Fruit fly (Drosophila melanogaster) whole organism, embryonic: ENCODE measurements around the gene Npc2f.

Source experiments
- Bteb2 ChIP-seq: fragments of 200-800 bp; sonication (Bioruptor generic); optimal IDR thresholded peaks from 2 replicates; lab custom pipeline; 2016; ENCODE audit warnings: missing biosample characterization, missing genetic modification characterization
- CG1024 ChIP-seq: fragments of 200-800 bp; sonication (Bioruptor generic); IDR thresholded peaks from 2 replicates; pipeline ENCODE4 v1.3.6; 2022; ENCODE audit warnings: missing biosample characterization, missing genetic modification characterization
- CG10654 ChIP-seq: fragments of 200-800 bp; sonication (Bioruptor generic); optimal IDR thresholded peaks from 2 replicates; lab custom pipeline; 2016; ENCODE audit warnings: missing biosample characterization, missing genetic modification characterization
- CG12155 ChIP-seq: fragments of 200-800 bp; sonication (Bioruptor generic); optimal IDR thresholded peaks from 3 replicates; lab custom pipeline; 2016; ENCODE audit warnings: missing biosample characterization, missing genetic modification characterization
- CG12236 ChIP-seq: fragments of 200-800 bp; sonication (Bioruptor generic); optimal IDR thresholded peaks from 2 replicates; lab custom pipeline; 2016; ENCODE audit warnings: missing biosample characterization, missing genetic modification characterization
- CG12769 ChIP-seq: fragments of 200-800 bp; sonication (Bioruptor generic); optimal IDR thresholded peaks from 2 replicates; lab custom pipeline; 2019; ENCODE audit warnings: missing biosample characterization, mild to moderate bottlenecking, missing genetic modification characterization, moderate library complexity
- CG15479 ChIP-seq: fragments of 200-800 bp; sonication (Bioruptor generic); optimal IDR thresholded peaks from 3 replicates; lab custom pipeline; 2019; ENCODE audit warnings: missing biosample characterization, mild to moderate bottlenecking, missing genetic modification characterization, moderate library complexity
- CG16815 ChIP-seq: fragments of 200-800 bp; sonication (Bioruptor generic); optimal IDR thresholded peaks from 3 replicates; lab custom pipeline; 2017; ENCODE audit warnings: missing biosample characterization, mild to moderate bottlenecking, missing genetic modification characterization
- CG17359 ChIP-seq: fragments of 200-800 bp; sonication (Bioruptor generic); optimal IDR thresholded peaks from 3 replicates; lab custom pipeline; 2018; ENCODE audit warnings: missing biosample characterization, mild to moderate bottlenecking, missing genetic modification characterization, moderate library complexity
- CG17612 ChIP-seq: fragments of 200-800 bp; sonication (Bioruptor generic); IDR thresholded peaks from 2 replicates; pipeline ENCODE4 v1.3.6; 2022; ENCODE audit warnings: missing biosample characterization, missing genetic modification characterization
- CG17912 ChIP-seq: fragments of 200-800 bp; sonication (Bioruptor generic); optimal IDR thresholded peaks from 2 replicates; lab custom pipeline; 2018; ENCODE audit warnings: missing biosample characterization, mild to moderate bottlenecking, missing genetic modification characterization
- CG18619 ChIP-seq: fragments of 200-800 bp; sonication (Bioruptor generic); optimal IDR thresholded peaks from 3 replicates; lab custom pipeline; 2017; ENCODE audit warnings: missing biosample characterization, mild to moderate bottlenecking, missing genetic modification characterization
- CG32532 ChIP-seq: fragments of 200-800 bp; sonication (Bioruptor generic); IDR thresholded peaks from 2 replicates; pipeline ENCODE4 v1.3.6; 2022; ENCODE audit warnings: missing biosample characterization, missing genetic modification characterization
- CG34422 ChIP-seq: fragments of 200-800 bp; sonication (Bioruptor generic); IDR thresholded peaks from 3 replicates; pipeline ENCODE4 v1.3.6; 2022; ENCODE audit warnings: missing biosample characterization, missing genetic modification characterization
- CG3847 ChIP-seq: fragments of 200-800 bp; sonication (Bioruptor generic); IDR thresholded peaks from 2 replicates; pipeline ENCODE4 v1.3.6; 2022; ENCODE audit warnings: missing biosample characterization, missing genetic modification characterization
- CG4282 ChIP-seq: fragments of 200-800 bp; sonication (Bioruptor generic); optimal IDR thresholded peaks from 2 replicates; lab custom pipeline; 2016; ENCODE audit warnings: missing biosample characterization, missing genetic modification characterization
- CG4328 ChIP-seq: fragments of 200-800 bp; sonication (Bioruptor generic); optimal IDR thresholded peaks from 3 replicates; lab custom pipeline; 2017; ENCODE audit warnings: missing biosample characterization, missing genetic modification reagents, missing genetic modification characterization
- CG4854 ChIP-seq: fragments of 200-800 bp; sonication (Bioruptor generic); optimal IDR thresholded peaks from 2 replicates; lab custom pipeline; 2016; ENCODE audit warnings: missing biosample characterization, missing genetic modification characterization, inconsistent platforms
- CG6175 ChIP-seq: fragments of 200-800 bp; sonication (Bioruptor generic); IDR thresholded peaks from 3 replicates; pipeline ENCODE4 v1.3.6; 2022; ENCODE audit warnings: missing biosample characterization, missing genetic modification characterization
- CG8924 ChIP-seq: fragments of 200-800 bp; optimal IDR thresholded peaks from 3 replicates; lab custom pipeline; 2019; ENCODE audit warnings: missing biosample characterization, mild to moderate bottlenecking, missing genetic modification characterization, moderate library complexity
- CG9817 ChIP-seq: fragments of 200-800 bp; sonication (Bioruptor generic); optimal IDR thresholded peaks from 2 replicates; lab custom pipeline; 2018; ENCODE audit warnings: missing biosample characterization, mild to moderate bottlenecking, missing genetic modification characterization, moderate library complexity
- D19B ChIP-seq: fragments of 200-800 bp; sonication (Bioruptor generic); optimal IDR thresholded peaks from 2 replicates; lab custom pipeline; 2017; ENCODE audit warnings: missing biosample characterization, mild to moderate bottlenecking, missing genetic modification characterization
- H2.0 ChIP-seq: fragments of 200-800 bp; sonication (Bioruptor generic); IDR thresholded peaks from 2 replicates; pipeline ENCODE4 v1.3.6; 2022; ENCODE audit warnings: missing biosample characterization, missing genetic modification characterization
- HLH3B ChIP-seq: fragments of 200-800 bp; sonication (Bioruptor generic); IDR thresholded peaks from 2 replicates; pipeline ENCODE4 v1.3.6; 2022; ENCODE audit warnings: missing biosample characterization, missing genetic modification characterization
- Hmr ChIP-seq: fragments of 200-800 bp; sonication (Bioruptor generic); optimal IDR thresholded peaks from 3 replicates; lab custom pipeline; 2017; ENCODE audit warnings: mild to moderate bottlenecking, missing biosample characterization, missing genetic modification reagents, missing genetic modification characterization
- Oaz ChIP-seq: fragments of 200-800 bp; sonication (Bioruptor generic); IDR thresholded peaks from 2 replicates; pipeline ENCODE4 v1.3.6; 2022; ENCODE audit warnings: missing biosample characterization, missing genetic modification characterization
- Poxn ChIP-seq: fragments of 200-800 bp; sonication (Bioruptor generic); IDR thresholded peaks from 2 replicates; pipeline ENCODE4 v1.3.6; 2022; ENCODE audit warnings: missing biosample characterization, missing genetic modification characterization
- Stat92E ChIP-seq, 3 experiments: fragments of >200 bp in 2 of 3; fragments of 200-800 bp in 1 of 3; sonication (Bioruptor generic) in 1 of 3; optimal IDR thresholded peaks; 2 replicates each; lab custom pipeline; 2017 to 2019; ENCODE audit warnings: missing biosample characterization in 3 of 3, missing genetic modification characterization in 3 of 3, mild to moderate bottlenecking in 1 of 3, moderate library complexity in 1 of 3
- Vsx1 ChIP-seq: fragments of 200-800 bp; sonication (Bioruptor generic); optimal IDR thresholded peaks from 2 replicates; lab custom pipeline; 2017; ENCODE audit warnings: missing biosample characterization, mild to moderate bottlenecking, missing genetic modification characterization, missing genetic modification reagents
- ab ChIP-seq: fragments of 200-800 bp; sonication (Bioruptor generic); optimal IDR thresholded peaks from 2 replicates; lab custom pipeline; 2016; ENCODE audit warnings: missing biosample characterization, missing genetic modification characterization
- ara ChIP-seq: fragments of 200-800 bp; sonication (Bioruptor generic); IDR thresholded peaks from 2 replicates; pipeline ENCODE4 v1.3.6; 2022; ENCODE audit warnings: missing biosample characterization, missing genetic modification characterization
- br ChIP-seq: fragments of >200 bp; optimal IDR thresholded peaks from 2 replicates; lab custom pipeline; 2017
- btn ChIP-seq: fragments of 200-800 bp; sonication (Bioruptor generic); optimal IDR thresholded peaks from 2 replicates; lab custom pipeline; 2016; ENCODE audit warnings: missing biosample characterization, missing genetic modification characterization
- croc ChIP-seq: fragments of 200-800 bp; sonication (Bioruptor generic); conservative IDR thresholded peaks from 3 replicates; pipeline ENCODE4 v1.3.6; 2022; ENCODE audit warnings: missing biosample characterization, missing genetic modification characterization
- crol ChIP-seq: fragments of 200-800 bp; sonication (Bioruptor generic); IDR thresholded peaks from 2 replicates; pipeline ENCODE4 v1.3.6; 2022; ENCODE audit warnings: missing biosample characterization, missing genetic modification characterization
- dati ChIP-seq: fragments of 200-800 bp; sonication (Bioruptor generic); IDR thresholded peaks from 2 replicates; pipeline ENCODE4 v1.3.6; 2022; ENCODE audit warnings: missing biosample characterization, missing genetic modification characterization
- dimm ChIP-seq: fragments of 200-800 bp; sonication (Bioruptor generic); IDR thresholded peaks from 2 replicates; pipeline ENCODE4 v1.3.6; 2022; ENCODE audit warnings: missing biosample characterization, missing genetic modification characterization
- disco-r ChIP-seq: fragments of 200-800 bp; sonication (Bioruptor generic); optimal IDR thresholded peaks from 2 replicates; lab custom pipeline; 2016; ENCODE audit warnings: missing biosample characterization, missing genetic modification characterization
- emc ChIP-seq: fragments of 200-800 bp; sonication (Bioruptor generic); optimal IDR thresholded peaks from 2 replicates; lab custom pipeline; 2016; ENCODE audit warnings: missing biosample characterization, missing genetic modification characterization
- en ChIP-seq: fragments of 200-800 bp; sonication (Bioruptor generic); optimal IDR thresholded peaks from 2 replicates; lab custom pipeline; 2016; ENCODE audit warnings: missing biosample characterization, missing genetic modification characterization
- ewg ChIP-seq: fragments of 200-800 bp; sonication (Bioruptor generic); optimal IDR thresholded peaks from 3 replicates; lab custom pipeline; 2017; ENCODE audit warnings: mild to moderate bottlenecking, missing biosample characterization, missing genetic modification reagents, missing genetic modification characterization
- her ChIP-seq: fragments of 200-800 bp; sonication (Bioruptor generic); optimal IDR thresholded peaks from 2 replicates; lab custom pipeline; 2016; ENCODE audit warnings: missing biosample characterization, missing genetic modification characterization
- jumu ChIP-seq: fragments of 200-800 bp; sonication (Bioruptor generic); optimal IDR thresholded peaks from 3 replicates; lab custom pipeline; 2016; ENCODE audit warnings: missing biosample characterization, missing genetic modification characterization
- mam ChIP-seq: fragments of 200-800 bp; sonication (Bioruptor generic); optimal IDR thresholded peaks from 3 replicates; lab custom pipeline; 2016; ENCODE audit warnings: missing biosample characterization, missing genetic modification characterization
- pita ChIP-seq: fragments of 200-800 bp; sonication (Bioruptor generic); optimal IDR thresholded peaks from 2 replicates; lab custom pipeline; 2017; ENCODE audit warnings: missing biosample characterization, mild to moderate bottlenecking, missing genetic modification characterization
- pros ChIP-seq: fragments of 200-800 bp; sonication (Bioruptor generic); optimal IDR thresholded peaks from 3 replicates; lab custom pipeline; 2019; ENCODE audit warnings: missing biosample characterization, mild to moderate bottlenecking, missing genetic modification characterization, moderate library complexity
- ro ChIP-seq: fragments of 200-800 bp; sonication (Bioruptor generic); IDR thresholded peaks from 2 replicates; pipeline ENCODE4 v1.3.6; 2022; ENCODE audit warnings: missing biosample characterization, missing genetic modification characterization
- sd ChIP-seq: fragments of 200-800 bp; sonication (Bioruptor generic); optimal IDR thresholded peaks from 3 replicates; lab custom pipeline; 2018; ENCODE audit warnings: missing biosample characterization, mild to moderate bottlenecking, missing genetic modification characterization, moderate library complexity
- sens-2 ChIP-seq: fragments of 200-800 bp; sonication (Bioruptor generic); IDR thresholded peaks from 2 replicates; pipeline ENCODE4 v1.3.6; 2022; ENCODE audit warnings: missing biosample characterization, missing genetic modification characterization
- ttk ChIP-seq: fragments of 200-800 bp; sonication (Bioruptor generic); IDR thresholded peaks from 2 replicates; pipeline ENCODE4 v2.1.2; 2022; ENCODE audit warnings: missing biosample characterization, missing genetic modification characterization
- vvl ChIP-seq: fragments of 200-800 bp; sonication (Bioruptor generic); IDR thresholded peaks from 2 replicates; pipeline ENCODE4 v1.3.6; 2022; ENCODE audit warnings: missing biosample characterization, missing genetic modification characterization

Npc2f gene

DNA sequence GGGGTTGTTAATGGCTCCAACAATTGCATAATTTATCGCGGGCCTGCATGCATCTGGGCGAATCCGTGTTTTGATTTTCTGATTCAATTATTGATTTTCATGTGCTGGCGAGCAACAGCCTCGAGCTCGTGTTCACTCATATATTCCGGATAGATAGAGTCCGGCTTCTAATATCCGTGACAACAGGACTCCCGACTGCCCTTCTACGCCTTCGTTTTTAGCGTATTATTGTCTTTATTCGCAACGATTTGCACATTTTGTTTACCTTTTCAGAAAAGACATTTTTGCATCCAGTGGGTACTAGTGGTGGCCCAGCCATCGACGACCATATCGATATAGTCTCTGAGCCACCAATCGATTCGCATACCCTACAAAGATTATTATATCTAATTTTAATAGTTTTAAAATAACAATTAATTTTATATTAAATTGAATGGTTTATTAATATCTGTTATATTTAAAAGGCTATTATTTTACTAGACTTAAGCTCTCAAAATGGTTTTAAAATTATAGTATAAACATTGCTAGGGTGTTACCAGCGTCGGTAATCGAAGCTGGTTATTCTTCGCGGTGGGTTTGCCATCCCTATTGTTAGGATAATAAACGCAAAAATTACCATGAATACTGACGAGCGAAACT, 23.6 kb downstream of the Npc2f start, which contains the start of the genes Myo95E and TBC1d7 (continued):
- TF ChIP-seq pros (GFP tag; lab: Kevin White, UChicago) (no peak), br (no peak), CG12236 (no peak), HLH3B (GFP tag; lab: Robert Waterston, UW) (peak; percentile 91), Vsx1 (GFP tag; lab: Kevin White, UChicago) (no peak), croc (peak; percentile 93), Hmr (GFP tag; lab: Kevin White, UChicago) (peak; percentile 88), crol (GFP tag; lab: Robert Waterston, UW) (peak; percentile 59), disco-r (GFP tag; lab: Kevin White, UChicago) (no peak), CG8924 (tag; lab: Kevin White, UChicago) (peak; percentile 91), CG4328 (peak; percentile 54), ewg (peak; percentile 72), dimm (GFP tag; lab: Robert Waterston, UW) (peak; percentile 91), sd (tag; lab: Kevin White, UChicago) (no peak), jumu (GFP tag; lab: Kevin White, UChicago) (no peak), ab (GFP tag; lab: Kevin White, UChicago) (peak; percentile 4), Poxn (no peak; the same call in 1 of the 2 replicates), emc (GFP tag; lab: Kevin White, UChicago) (peak; percentile 50), CG4854 (GFP tag; lab: Kevin White, UChicago) (peak; percentile 68), CG17359 (peak; percentile 88), Stat92E (GFP tag; optimal IDR thresholded peaks at IDR 0.05; lab: Kevin White, UChicago) (peak in 1 of 3 experiments; percentile 7), CG17912 (peak; percentile 21), CG34422 (GFP tag; lab: Robert Waterston, UW) (peak; percentile 95), CG3847 (GFP tag; lab: Robert Waterston, UW) (peak; percentile 87), dati (GFP tag; lab: Robert Waterston, UW) (peak; percentile 50), CG4282 (GFP tag; lab: Kevin White, UChicago) (no peak), CG18619 (GFP tag; lab: Kevin White, UChicago) (peak; percentile 77), CG16815 (GFP tag; lab: Kevin White, UChicago) (peak; percentile 79), vvl (GFP tag; lab: Robert Waterston, UW) (peak; percentile 97), CG15479 (GFP tag; lab: Kevin White, UChicago) (no peak), CG12769 (tag; lab: Kevin White, UChicago) (no peak), CG12155 (peak; percentile 79), sens-2 (peak; percentile 70; the same call in 1 of the 2 replicates), mam (peak; percentile 56), Bteb2 (no peak), pita (no peak), btn (GFP tag; lab: Kevin White, UChicago) (no peak), her (GFP tag; lab: Kevin White, UChicago) (no peak), Oaz (GFP tag; lab: Robert Waterston, UW) (peak; percentile 93), CG1024 (GFP tag; lab: Robert Waterston, UW) (peak; percentile 86), CG9817 (peak; percentile 83), en (no peak), H2.0 (GFP tag; lab: Robert Waterston, UW) (peak; percentile 76), ara (GFP tag; lab: Robert Waterston, UW) (peak; percentile 94), CG6175 (GFP tag; lab: Robert Waterston, UW) (peak; percentile 72), CG17612 (peak; percentile 65; the same call in 1 of the 2 replicates), D19B (GFP tag; lab: Kevin White, UChicago) (peak; percentile 98), CG10654 (peak; percentile 73), ro (GFP tag; lab: Robert Waterston, UW) (peak; percentile 72), CG32532 (peak; percentile 92), ttk (GFP tag; lab: Robert Waterston, UW) (peak; percentile 92)
